ENCODE assay signal across 1 fruit fly cellular context in genomic region chr2L:5052367-5052914, dm6.
TF ChIP-seq lines count a peak whose summit lies in the region.

Gene senju, plus strand, starts transcription at chr2L:5052843.

TF ChIP-seq in whole organism, embryonic, 481 proteins besides CTCF, POLR2A, EP300 and RAD21 (continued from another document and continues in another):
- peak; percentile 82 for TF ChIP-seq tgo (GFP tag; IDR thresholded peaks at IDR 0.05; lab: Robert Waterston, UW)
- TF ChIP-seq Ets97D (GFP tag; optimal IDR thresholded peaks at IDR 0.05; lab: Kevin White, UChicago) = peak; percentile 93
- TF ChIP-seq mld (GFP tag; IDR thresholded peaks at IDR 0.05; lab: Robert Waterston, UW; ENCODE audit: partially characterized antibody) = 0 out of 3 replicates have a peak, but pooled peaks have one; percentile 46
- TF ChIP-seq Hmr (GFP tag; optimal IDR thresholded peaks at IDR 0.05; lab: Kevin White, UChicago) = peak; percentile 91
- TF ChIP-seq pb (GFP tag; optimal IDR thresholded peaks at IDR 0.05; lab: Kevin White, UChicago) = peak; percentile 79
- TF ChIP-seq Pdp1 (GFP tag; optimal IDR thresholded peaks at IDR 0.05; lab: Kevin White, UChicago) = peak; percentile 79 to 80
- TF ChIP-seq Opbp (GFP tag; IDR thresholded peaks at IDR 0.05; lab: Robert Waterston, UW; ENCODE audit: partially characterized antibody) = peak; percentile 100
- TF ChIP-seq zf30C (GFP tag; optimal IDR thresholded peaks at IDR 0.05; lab: Kevin White, UChicago) = peak; percentile 0
- TF ChIP-seq CG10431 (GFP tag; optimal IDR thresholded peaks at IDR 0.05; lab: Kevin White, UChicago) = peak; percentile 49
- peak; percentile 91 for TF ChIP-seq Side (GFP tag; optimal IDR thresholded peaks at IDR 0.05; lab: Kevin White, UChicago)
- TF ChIP-seq HLH4C (GFP tag; IDR thresholded peaks at IDR 0.05; lab: Robert Waterston, UW; ENCODE audit: partially characterized antibody) = 0 out of 3 replicates have a peak, but pooled peaks have one; percentile 27
- peak; percentile 32; the same call in 1 of the 2 replicates for TF ChIP-seq unc-4 (GFP tag; IDR thresholded peaks at IDR 0.05; lab: Robert Waterston, UW; ENCODE audit: partially characterized antibody)
- peak; percentile 66 for TF ChIP-seq CG3407 (GFP tag; optimal IDR thresholded peaks at IDR 0.05; lab: Kevin White, UChicago)
- peak; percentile 75; the same call in 1 of the 2 replicates for TF ChIP-seq ap (GFP tag; IDR thresholded peaks at IDR 0.05; lab: Robert Waterston, UW)
- peak; percentile 58 for TF ChIP-seq cato (GFP tag; optimal IDR thresholded peaks at IDR 0.05; lab: Kevin White, UChicago; ENCODE audit: borderline replicate concordance)
- peak; percentile 81; the same call in 1 of the 2 replicates for TF ChIP-seq Xrp1 (GFP tag; IDR thresholded peaks at IDR 0.05; lab: Robert Waterston, UW)
- peak; percentile 90 for TF ChIP-seq CG3847 (GFP tag; IDR thresholded peaks at IDR 0.05; lab: Robert Waterston, UW)
- TF ChIP-seq Xbp1 (GFP tag; optimal IDR thresholded peaks at IDR 0.05; lab: Kevin White, UChicago) = peak; percentile 88
- TF ChIP-seq Oaz (GFP tag; IDR thresholded peaks at IDR 0.05; lab: Robert Waterston, UW) = 0 out of 2 replicates have a peak, but pooled peaks have one; percentile 30
- TF ChIP-seq CG6683 (GFP tag; optimal IDR thresholded peaks at IDR 0.05; lab: Kevin White, UChicago) = peak; percentile 70
- TF ChIP-seq CG5245 (GFP tag; optimal IDR thresholded peaks at IDR 0.05; lab: Kevin White, UChicago) = peak; percentile 80
- TF ChIP-seq CG2889 (GFP tag; IDR thresholded peaks at IDR 0.05; lab: Robert Waterston, UW) = peak; percentile 71
- TF ChIP-seq CG42726 (GFP tag; IDR thresholded peaks at IDR 0.05; lab: Robert Waterston, UW; ENCODE audit: partially characterized antibody) = peak; percentile 36; the same call in 1 of the 2 replicates
- TF ChIP-seq CG4730 (GFP tag; IDR thresholded peaks at IDR 0.05; lab: Robert Waterston, UW) = peak; percentile 57
- peak; percentile 99 for TF ChIP-seq CG10267 (tag; optimal IDR thresholded peaks at IDR 0.05; lab: Kevin White, UChicago)
- peak; percentile 82 for TF ChIP-seq vfl (GFP tag; optimal IDR thresholded peaks at IDR 0.05; lab: Kevin White, UChicago)
- TF ChIP-seq her (GFP tag; optimal IDR thresholded peaks at IDR 0.05; lab: Kevin White, UChicago) = peak; percentile 91
- peak; percentile 45 for TF ChIP-seq CG15601 (tag; optimal IDR thresholded peaks at IDR 0.05; lab: Kevin White, UChicago)
- peak; percentile 31 for TF ChIP-seq CG1832 (GFP tag; optimal IDR thresholded peaks at IDR 0.05; lab: Kevin White, UChicago)
- TF ChIP-seq psq (GFP tag; optimal IDR thresholded peaks at IDR 0.05; lab: Kevin White, UChicago) = peak; percentile 58
- peak; percentile 87 for TF ChIP-seq CG9609 (GFP tag; optimal IDR thresholded peaks at IDR 0.05; lab: Kevin White, UChicago)
- peak; percentile 84 for TF ChIP-seq tin (GFP tag; optimal IDR thresholded peaks at IDR 0.05; lab: Kevin White, UChicago)
- no peak; the same call in 1 of the 2 replicates for TF ChIP-seq peb (GFP tag; IDR thresholded peaks at IDR 0.05; lab: Robert Waterston, UW)
- peak; percentile 81 for TF ChIP-seq nau (GFP tag; optimal IDR thresholded peaks at IDR 0.05; lab: Kevin White, UChicago)
- peak; percentile 83 for TF ChIP-seq CG12391 (tag; optimal IDR thresholded peaks at IDR 0.05; lab: Kevin White, UChicago)
- TF ChIP-seq sima (GFP tag; optimal IDR thresholded peaks at IDR 0.05; lab: Kevin White, UChicago) = peak; percentile 53
- peak; percentile 96 for TF ChIP-seq CG2120 (GFP tag; optimal IDR thresholded peaks at IDR 0.05; lab: Kevin White, UChicago)
- TF ChIP-seq esg (GFP tag; conservative IDR thresholded peaks at IDR 0.05; lab: Robert Waterston, UW) = peak; percentile 67
- TF ChIP-seq schlank (tag; optimal IDR thresholded peaks at IDR 0.05; lab: Kevin White, UChicago) = peak; percentile 76
- peak; percentile 61 for TF ChIP-seq fd96Cb (tag; optimal IDR thresholded peaks at IDR 0.05; lab: Kevin White, UChicago)
- peak; percentile 60 for TF ChIP-seq Taf1 (GFP tag; IDR thresholded peaks at IDR 0.05; lab: Robert Waterston, UW)
- TF ChIP-seq ro (GFP tag; IDR thresholded peaks at IDR 0.05; lab: Robert Waterston, UW) = peak; percentile 43; the same call in 1 of the 2 replicates
- peak; percentile 75 for TF ChIP-seq CG6254 (GFP tag; optimal IDR thresholded peaks at IDR 0.05; lab: Kevin White, UChicago)
- peak; percentile 50 for TF ChIP-seq Bteb2 (GFP tag; optimal IDR thresholded peaks at IDR 0.05; lab: Kevin White, UChicago)
- TF ChIP-seq CG14667 (GFP tag; IDR thresholded peaks at IDR 0.05; lab: Robert Waterston, UW) = peak; percentile 71
- TF ChIP-seq CG11504 (tag; optimal IDR thresholded peaks at IDR 0.05; lab: Kevin White, UChicago) = peak; percentile 76
- TF ChIP-seq CG12659 (GFP tag; optimal IDR thresholded peaks at IDR 0.05; lab: Kevin White, UChicago) = peak; percentile 90
- peak; percentile 71 for TF ChIP-seq CG12219 (GFP tag; optimal IDR thresholded peaks at IDR 0.05; lab: Kevin White, UChicago)
- TF ChIP-seq Sry-δ (GFP tag; optimal IDR thresholded peaks at IDR 0.05; lab: Kevin White, UChicago) = peak; percentile 45
- peak; percentile 83 for TF ChIP-seq bcd (GFP tag; optimal IDR thresholded peaks at IDR 0.05; lab: Kevin White, UChicago)
- TF ChIP-seq CG6813 (GFP tag; optimal IDR thresholded peaks at IDR 0.05; lab: Kevin White, UChicago) = peak; percentile 79
- peak; percentile 81 for TF ChIP-seq kni (GFP tag; optimal IDR thresholded peaks at IDR 0.05; lab: Kevin White, UChicago)
- TF ChIP-seq Usf (GFP tag; optimal IDR thresholded peaks at IDR 0.05; lab: Kevin White, UChicago) = peak; percentile 79
- peak; percentile 77 for TF ChIP-seq Sin3A (optimal IDR thresholded peaks at IDR 0.05; lab: Kevin White, UChicago)
- peak; percentile 62 for TF ChIP-seq ssp (GFP tag; IDR thresholded peaks at IDR 0.05; lab: Robert Waterston, UW)
- TF ChIP-seq pros (GFP tag; optimal IDR thresholded peaks at IDR 0.05; lab: Kevin White, UChicago) = peak; percentile 20
- peak; percentile 93 for TF ChIP-seq cg (GFP tag; optimal IDR thresholded peaks at IDR 0.05; lab: Kevin White, UChicago)
- TF ChIP-seq gsb (GFP tag; IDR thresholded peaks at IDR 0.05; lab: Robert Waterston, UW) = no peak; the same call in none of the 2 replicates
- peak; percentile 77 for TF ChIP-seq CG2202 (tag; optimal IDR thresholded peaks at IDR 0.05; lab: Kevin White, UChicago)
- TF ChIP-seq CG3065 (GFP tag; optimal IDR thresholded peaks at IDR 0.05; lab: Kevin White, UChicago) = peak; percentile 72
- TF ChIP-seq tio (GFP tag; optimal IDR thresholded peaks at IDR 0.05; lab: Kevin White, UChicago) = peak; percentile 83
- peak; percentile 83 for TF ChIP-seq CG14441 (GFP tag; IDR thresholded peaks at IDR 0.05; lab: Robert Waterston, UW)
- peak; percentile 77 for TF ChIP-seq Camta (GFP tag; optimal IDR thresholded peaks at IDR 0.05; lab: Kevin White, UChicago)
- TF ChIP-seq wdn (GFP tag; IDR thresholded peaks at IDR 0.05; lab: Robert Waterston, UW) = peak; percentile 66
- TF ChIP-seq CG9817 (tag; optimal IDR thresholded peaks at IDR 0.05; lab: Kevin White, UChicago) = peak; percentile 51
- peak; percentile 22 for TF ChIP-seq da (GFP tag; optimal IDR thresholded peaks at IDR 0.05; lab: Kevin White, UChicago)
- no peak for TF ChIP-seq TFAM (GFP tag; optimal IDR thresholded peaks at IDR 0.05; lab: Kevin White, UChicago)
- TF ChIP-seq C15 (GFP tag; IDR thresholded peaks at IDR 0.05; lab: Robert Waterston, UW) = peak; percentile 64; the same call in 1 of the 3 replicates
- TF ChIP-seq btn (GFP tag; optimal IDR thresholded peaks at IDR 0.05; lab: Kevin White, UChicago) = peak; percentile 78
- TF ChIP-seq CG13424 (tag; optimal IDR thresholded peaks at IDR 0.05; lab: Kevin White, UChicago) = peak; percentile 80
- peak; percentile 76 for TF ChIP-seq CG18476 (GFP tag; optimal IDR thresholded peaks at IDR 0.05; lab: Kevin White, UChicago)
- no peak for TF ChIP-seq br (optimal IDR thresholded peaks at IDR 0.05; lab: Kevin White, UChicago)
- TF ChIP-seq CG10654 (GFP tag; optimal IDR thresholded peaks at IDR 0.05; lab: Kevin White, UChicago) = peak; percentile 76
- TF ChIP-seq Poxn (GFP tag; IDR thresholded peaks at IDR 0.05; lab: Robert Waterston, UW) = no peak
- peak; percentile 95 for TF ChIP-seq CG34376 (GFP tag; optimal IDR thresholded peaks at IDR 0.05; lab: Kevin White, UChicago)
- TF ChIP-seq gt (GFP tag; IDR thresholded peaks at IDR 0.05; lab: Robert Waterston, UW) = no peak
- peak; percentile 60; the same call in 1 of the 3 replicates for TF ChIP-seq H15 (GFP tag; IDR thresholded peaks at IDR 0.05; lab: Robert Waterston, UW)
- peak; percentile 63 for TF ChIP-seq Lhr (GFP tag; optimal IDR thresholded peaks at IDR 0.05; lab: Kevin White, UChicago)
- peak; percentile 84 for TF ChIP-seq CG13775 (GFP tag; optimal IDR thresholded peaks at IDR 0.05; lab: Kevin White, UChicago)
- peak; percentile 56 for TF ChIP-seq ERR (GFP tag; optimal IDR thresholded peaks at IDR 0.05; lab: Kevin White, UChicago)
- peak; percentile 86 for TF ChIP-seq shn (GFP tag; optimal IDR thresholded peaks at IDR 0.05; lab: Kevin White, UChicago)
- no peak for TF ChIP-seq dimm (GFP tag; IDR thresholded peaks at IDR 0.05; lab: Robert Waterston, UW)
- TF ChIP-seq nom (GFP tag; optimal IDR thresholded peaks at IDR 0.05; lab: Kevin White, UChicago) = peak; percentile 74
- peak; percentile 38 for TF ChIP-seq CG15696 (tag; optimal IDR thresholded peaks at IDR 0.05; lab: Kevin White, UChicago)
- TF ChIP-seq CG12942 (GFP tag; optimal IDR thresholded peaks at IDR 0.05; lab: Kevin White, UChicago) = peak; percentile 84
- peak; percentile 56 for TF ChIP-seq Jarid2 (GFP tag; optimal IDR thresholded peaks at IDR 0.05; lab: Kevin White, UChicago)
- peak; percentile 88 for TF ChIP-seq B-H2 (GFP tag; optimal IDR thresholded peaks at IDR 0.05; lab: Kevin White, UChicago)
- TF ChIP-seq Vsx1 (GFP tag; optimal IDR thresholded peaks at IDR 0.05; lab: Kevin White, UChicago) = peak; percentile 19
- TF ChIP-seq Optix (GFP tag; IDR thresholded peaks at IDR 0.05; lab: Robert Waterston, UW) = peak; percentile 81
- TF ChIP-seq CG10959 (GFP tag; IDR thresholded peaks at IDR 0.05; lab: Robert Waterston, UW) = peak; percentile 50; the same call in 1 of the 2 replicates
- peak; percentile 70 for TF ChIP-seq CG9437 (GFP tag; optimal IDR thresholded peaks at IDR 0.05; lab: Kevin White, UChicago)
- TF ChIP-seq Dip3 (GFP tag; optimal IDR thresholded peaks at IDR 0.05; lab: Kevin White, UChicago) = peak; percentile 63
- TF ChIP-seq gcm2 (GFP tag; optimal IDR thresholded peaks at IDR 0.05; lab: Kevin White, UChicago) = peak; percentile 68
- peak; percentile 94 for TF ChIP-seq CG15479 (GFP tag; optimal IDR thresholded peaks at IDR 0.05; lab: Kevin White, UChicago)
- TF ChIP-seq crp (GFP tag; optimal IDR thresholded peaks at IDR 0.05; lab: Kevin White, UChicago) = peak; percentile 92 to 99
- TF ChIP-seq CG32532 (GFP tag; IDR thresholded peaks at IDR 0.05; lab: Robert Waterston, UW) = peak; percentile 89
- TF ChIP-seq CG1792 (GFP tag; optimal IDR thresholded peaks at IDR 0.05; lab: Kevin White, UChicago) = peak; percentile 60
- peak; percentile 83 for TF ChIP-seq pum (GFP tag; optimal IDR thresholded peaks at IDR 0.05; lab: Kevin White, UChicago)
- 0 out of 2 replicates have a peak, but pooled peaks have one; percentile 42 for TF ChIP-seq hbn (GFP tag; IDR thresholded peaks at IDR 0.05; lab: Robert Waterston, UW; ENCODE audit: partially characterized antibody)
- peak; percentile 50 for TF ChIP-seq CG12299 (tag; optimal IDR thresholded peaks at IDR 0.05; lab: Kevin White, UChicago)
- TF ChIP-seq ab (GFP tag; optimal IDR thresholded peaks at IDR 0.05; lab: Kevin White, UChicago) = peak; percentile 61
- no peak for TF ChIP-seq Sry-β (GFP tag; optimal IDR thresholded peaks at IDR 0.05; lab: Kevin White, UChicago)
- peak; percentile 94 for TF ChIP-seq CG34422 (GFP tag; IDR thresholded peaks at IDR 0.05; lab: Robert Waterston, UW)
- peak; percentile 64; the same call in 1 of the 2 replicates for TF ChIP-seq CG32767 (GFP tag; IDR thresholded peaks at IDR 0.05; lab: Robert Waterston, UW)
- peak; percentile 82 for TF ChIP-seq CG12769 (tag; optimal IDR thresholded peaks at IDR 0.05; lab: Kevin White, UChicago)
- TF ChIP-seq ftz-f1 (GFP tag; optimal IDR thresholded peaks at IDR 0.05; lab: Kevin White, UChicago) = peak; percentile 75
- no peak for TF ChIP-seq hb (GFP tag; IDR thresholded peaks at IDR 0.05; lab: Robert Waterston, UW; ENCODE audit: partially characterized antibody)
- peak; percentile 15 for TF ChIP-seq ac (GFP tag; optimal IDR thresholded peaks at IDR 0.05; lab: Kevin White, UChicago)
- peak; percentile 47; the same call in 1 of the 3 replicates for TF ChIP-seq CG14860 (GFP tag; IDR thresholded peaks at IDR 0.05; lab: Robert Waterston, UW; ENCODE audit: partially characterized antibody)
- peak; percentile 90 for TF ChIP-seq Max (GFP tag; optimal IDR thresholded peaks at IDR 0.05; lab: Kevin White, UChicago)
- TF ChIP-seq amos (GFP tag; IDR thresholded peaks at IDR 0.05; lab: Robert Waterston, UW; ENCODE audit: partially characterized antibody) = peak; percentile 54
- TF ChIP-seq sob (GFP tag; IDR thresholded peaks at IDR 0.05; lab: Robert Waterston, UW) = peak; percentile 84
- peak; percentile 81 for TF ChIP-seq Ada2b (GFP tag; IDR thresholded peaks at IDR 0.05; lab: Robert Waterston, UW)
- peak; percentile 71 for TF ChIP-seq CG1233 (GFP tag; optimal IDR thresholded peaks at IDR 0.05; lab: Kevin White, UChicago)
- TF ChIP-seq BEAF-32 (GFP tag; optimal IDR thresholded peaks at IDR 0.05; lab: Kevin White, UChicago) = peak; percentile 57
- TF ChIP-seq CG7786 (GFP tag; optimal IDR thresholded peaks at IDR 0.05; lab: Kevin White, UChicago) = peak; percentile 88
- no peak for TF ChIP-seq CG15073 (GFP tag; optimal IDR thresholded peaks at IDR 0.05; lab: Kevin White, UChicago)
- peak; percentile 59 for TF ChIP-seq MTF-1 (GFP tag; optimal IDR thresholded peaks at IDR 0.05; lab: Kevin White, UChicago; ENCODE audit: borderline replicate concordance)
- TF ChIP-seq CG18262 (tag; optimal IDR thresholded peaks at IDR 0.05; lab: Kevin White, UChicago) = peak; percentile 78
- peak; percentile 51 for TF ChIP-seq slp2 (GFP tag; optimal IDR thresholded peaks at IDR 0.05; lab: Kevin White, UChicago)
- TF ChIP-seq CG17802 (tag; optimal IDR thresholded peaks at IDR 0.05; lab: Kevin White, UChicago) = no peak
- TF ChIP-seq HmgD (GFP tag; optimal IDR thresholded peaks at IDR 0.05; lab: Kevin White, UChicago) = peak; percentile 87
- TF ChIP-seq Six4 (GFP tag; optimal IDR thresholded peaks at IDR 0.05; lab: Kevin White, UChicago) = peak; percentile 84
- TF ChIP-seq ci (GFP tag; IDR thresholded peaks at IDR 0.05; lab: Robert Waterston, UW) = peak; percentile 96
- TF ChIP-seq Sox100B (GFP tag; optimal IDR thresholded peaks at IDR 0.05; lab: Kevin White, UChicago) = peak; percentile 69
- peak; percentile 61; the same call in 2 of the 3 replicates for TF ChIP-seq CG11093 (GFP tag; IDR thresholded peaks at IDR 0.05; lab: Robert Waterston, UW)
